Worm (Caenorhabditis elegans): Measurements from ENCODE around the gene F16G10.5.

F16G10.5 gene

ce11 chrII:2324956-2325355, 42.2 kb upstream of the F16G10.5 start, which contains the start of gene ZK1240.11:
Gene ZK1240.11 (plus strand): TSS chrII:2325256.
- TF ChIP-seq tbx-2 (tag; optimal IDR thresholded peaks at IDR 0.05) (no peak), hlh-6 (tag; optimal IDR thresholded peaks at IDR 0.05) (no peak), fkh-10 (GFP tag; optimal IDR thresholded peaks at IDR 0.05) (no peak), dve-1 (tag; optimal IDR thresholded peaks at IDR 0.05) (no peak), nhr-11 (tag; optimal IDR thresholded peaks at IDR 0.05) (no peak), hlh-15 (tag; optimal IDR thresholded peaks at IDR 0.05) (no peak), pax-1 (tag; optimal IDR thresholded peaks at IDR 0.05) (no peak), rnt-1 (tag; optimal IDR thresholded peaks at IDR 0.05) (no peak), elt-4 (tag; optimal IDR thresholded peaks at IDR 0.05) (no peak), ceh-45 (GFP tag; IDR thresholded peaks at IDR 0.05) (no peak), ceh-24 (tag; optimal IDR thresholded peaks at IDR 0.05) (no peak), zip-5 (tag; optimal IDR thresholded peaks at IDR 0.05) (no peak), sdc-2 (tag; optimal IDR thresholded peaks at IDR 0.05) (no peak), lin-11 (tag; optimal IDR thresholded peaks at IDR 0.05) (no peak), ceh-19 (GFP tag; optimal IDR thresholded peaks at IDR 0.05) (no peak), pat-9 (tag; optimal IDR thresholded peaks at IDR 0.05) (no peak)

DNA sequence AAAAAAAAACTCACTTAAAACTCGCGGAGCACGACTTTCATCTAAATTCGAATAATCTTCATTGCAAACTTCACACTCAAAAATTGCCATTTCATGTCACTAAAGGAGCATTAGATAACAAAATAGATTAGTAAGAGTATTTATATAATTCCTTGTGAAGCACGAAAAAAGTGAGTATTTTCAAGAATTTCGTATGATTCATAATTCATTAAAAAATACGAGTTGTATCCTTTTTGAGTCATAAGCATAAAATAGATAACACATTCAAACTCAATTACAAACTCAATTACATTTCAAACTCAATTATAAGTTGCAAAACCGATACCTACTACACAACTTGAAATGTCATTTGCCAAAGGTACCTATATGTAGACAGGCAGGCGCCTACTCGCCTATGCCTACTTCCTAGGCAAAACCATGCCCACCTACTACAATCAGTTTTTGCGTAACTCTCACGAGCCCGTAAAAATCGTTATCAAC, 38.1 kb upstream of the F16G10.5 start, which contains the start of the genes ZK1240.8 and ZK1240.1:
TSS of gene ZK1240.8 (minus strand) at position 101 of the 480 bp plus-strand sequence.
TSS of gene ZK1240.1 (plus strand) at position 430 of the 480 bp plus-strand sequence.
- TF ChIP-seq fkh-6 (tag; optimal IDR thresholded peaks at IDR 0.05) (no peak), tbx-7 (tag; optimal IDR thresholded peaks at IDR 0.05) (no peak), ceh-34 (tag; optimal IDR thresholded peaks at IDR 0.05) (no peak), syd-9 (tag; optimal IDR thresholded peaks at IDR 0.05) (no peak), ceh-24 (tag; optimal IDR thresholded peaks at IDR 0.05) (no peak), nhr-11 (tag; optimal IDR thresholded peaks at IDR 0.05) (no peak), hlh-30 (tag; optimal IDR thresholded peaks at IDR 0.05; ENCODE audit: insufficient read depth) (no peak), ref-2 (tag; optimal IDR thresholded peaks at IDR 0.05) (no peak), ceh-22 (tag; optimal IDR thresholded peaks at IDR 0.05) (no peak), pqm-1 (tag; optimal IDR thresholded peaks at IDR 0.05) (no peak), dmd-4 (tag; optimal IDR thresholded peaks at IDR 0.05; ENCODE audit: borderline replicate concordance) (no peak), elt-2 (tag; optimal IDR thresholded peaks at IDR 0.05) (no peak), ceh-6 (GFP tag; optimal IDR thresholded peaks at IDR 0.05) (no peak)

ce11 chrII:2330462-2330861, 36.7 kb upstream of the F16G10.5 start:
- TF ChIP-seq C38D4.7 (GFP tag; optimal IDR thresholded peaks at IDR 0.05) (no peak), K09A11.1 (tag; optimal IDR thresholded peaks at IDR 0.05; ENCODE audit: insufficient read depth) (no peak), Y22D7AL.16 (tag; optimal IDR thresholded peaks at IDR 0.05) (no peak), ceh-14 (tag; optimal IDR thresholded peaks at IDR 0.05) (no peak), lin-11 (tag; optimal IDR thresholded peaks at IDR 0.05) (no peak), nhr-11 (tag; optimal IDR thresholded peaks at IDR 0.05) (no peak), pag-3 (tag; optimal IDR thresholded peaks at IDR 0.05; ENCODE audit: borderline replicate concordance) (no peak), hlh-6 (tag; optimal IDR thresholded peaks at IDR 0.05) (no peak), ref-2 (tag; optimal IDR thresholded peaks at IDR 0.05) (no peak), unc-42 (tag; optimal IDR thresholded peaks at IDR 0.05) (no peak), syd-9 (tag; optimal IDR thresholded peaks at IDR 0.05) (no peak), dve-1 (tag; optimal IDR thresholded peaks at IDR 0.05) (no peak), ceh-48 (tag; optimal IDR thresholded peaks at IDR 0.05) (no peak), ceh-31 (tag; optimal IDR thresholded peaks at IDR 0.05) (no peak), pha-4 (tag; optimal IDR thresholded peaks at IDR 0.05) (no peak), che-1 (tag; optimal IDR thresholded peaks at IDR 0.05) (no peak)

DNA sequence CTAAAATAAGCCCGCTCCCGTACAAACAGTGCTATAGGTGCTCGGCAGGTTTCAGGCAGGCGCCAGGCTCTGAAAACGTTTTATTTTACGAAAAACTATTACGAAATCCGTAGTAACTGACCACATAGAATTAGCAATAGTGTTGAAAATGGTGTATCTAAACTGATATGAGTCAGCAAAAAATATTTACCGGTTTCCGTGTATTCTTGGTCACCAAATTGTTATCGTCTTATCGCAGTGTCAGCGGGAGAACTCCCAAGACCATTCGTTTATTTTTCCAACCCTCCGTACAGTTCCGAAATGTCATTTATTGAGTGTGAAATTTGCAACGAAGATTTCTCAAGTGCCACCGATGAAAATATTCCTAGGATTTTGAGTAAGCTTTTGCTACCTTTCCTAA, 34.9 kb upstream of the F16G10.5 start, which contains the start of gene F43C11.8:
TSS of gene F43C11.8 (plus strand) at position 301 of the 400 bp plus-strand sequence.
- no peak for TF ChIP-seq ceh-14 (tag; optimal IDR thresholded peaks at IDR 0.05)
- no peak for TF ChIP-seq ref-2 (tag; optimal IDR thresholded peaks at IDR 0.05)
- no peak for TF ChIP-seq pha-4 (tag; optimal IDR thresholded peaks at IDR 0.05)
- TF ChIP-seq elt-4 (tag; optimal IDR thresholded peaks at IDR 0.05), result no peak
- no peak for TF ChIP-seq ceh-24 (tag; optimal IDR thresholded peaks at IDR 0.05)
- no peak for TF ChIP-seq ceh-30 (tag; optimal IDR thresholded peaks at IDR 0.05)
- no peak for TF ChIP-seq madf-2 (tag; optimal IDR thresholded peaks at IDR 0.05)
- no peak for TF ChIP-seq unc-55 (GFP tag; optimal IDR thresholded peaks at IDR 0.05)
- no peak for TF ChIP-seq nfya-1 (tag; optimal IDR thresholded peaks at IDR 0.05)
- no peak for TF ChIP-seq ceh-18 (tag; optimal IDR thresholded peaks at IDR 0.05)
- TF ChIP-seq pag-3 (tag; optimal IDR thresholded peaks at IDR 0.05; ENCODE audit: borderline replicate concordance), result no peak
- TF ChIP-seq hlh-6 (tag; optimal IDR thresholded peaks at IDR 0.05), result no peak
- TF ChIP-seq ceh-34 (tag; optimal IDR thresholded peaks at IDR 0.05), result no peak
- no peak for TF ChIP-seq che-1 (tag; optimal IDR thresholded peaks at IDR 0.05)
- no peak for TF ChIP-seq tbx-2 (tag; optimal IDR thresholded peaks at IDR 0.05)
